Worm (Caenorhabditis elegans): ENCODE measurements around the gene sdz-19.

ce11 chrX:12463504-12463903 is 39.6 kb downstream of the sdz-19 start, which contains the start of gene T18D3.5:
- TF ChIP-seq sptf-1 (tag; optimal IDR thresholded peaks at IDR 0.05) = no peak
- TF ChIP-seq ztf-11 (tag; optimal IDR thresholded peaks at IDR 0.05) = no peak
- TF ChIP-seq unc-39 (tag; optimal IDR thresholded peaks at IDR 0.05) = no peak
- TF ChIP-seq nhr-12 (tag; optimal IDR thresholded peaks at IDR 0.05) = no peak
- no peak for TF ChIP-seq pha-4 (tag; optimal IDR thresholded peaks at IDR 0.05)
- no peak for TF ChIP-seq nhr-76 (tag; optimal IDR thresholded peaks at IDR 0.05)
- TF ChIP-seq blmp-1 (tag; optimal IDR thresholded peaks at IDR 0.05) = no peak
- TF ChIP-seq snpc-4 (tag; optimal IDR thresholded peaks at IDR 0.05) = no peak
- no peak for TF ChIP-seq ceh-39 (tag; optimal IDR thresholded peaks at IDR 0.05)
- TF ChIP-seq mls-2 (tag; optimal IDR thresholded peaks at IDR 0.05) = no peak
- TF ChIP-seq unc-120 (tag; optimal IDR thresholded peaks at IDR 0.05; ENCODE audit: poor library complexity, severe bottlenecking) = no peak
- no peak for TF ChIP-seq elt-1 (tag; optimal IDR thresholded peaks at IDR 0.05; ENCODE audit: borderline replicate concordance, insufficient read depth)
- TF ChIP-seq tbx-8 (GFP tag; optimal IDR thresholded peaks at IDR 0.05) = no peak
